Worm (Caenorhabditis elegans): ENCODE data around the gene K09F6.11.

DNA sequence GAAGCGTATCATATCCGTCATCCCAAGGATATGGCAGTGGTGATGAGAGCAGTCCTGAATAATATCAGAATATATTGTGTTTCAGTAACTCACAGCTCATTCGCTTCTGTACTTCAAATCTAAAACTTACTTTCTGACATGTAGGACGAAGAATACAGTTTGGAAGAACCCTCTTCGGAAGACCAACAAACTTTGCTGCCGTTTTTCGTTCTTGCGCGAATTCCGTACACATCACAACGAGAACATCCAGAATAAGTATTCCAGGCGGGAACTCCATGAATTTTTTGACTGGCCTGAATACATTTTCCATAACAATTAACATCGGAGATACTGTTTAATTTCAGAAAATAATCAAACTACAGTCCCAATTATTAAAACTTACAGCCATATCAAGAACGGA is 2.5 kb upstream of the K09F6.11 start, which contains the start of gene K09F6.15:
- TF ChIP-seq pes-1 (GFP tag; IDR thresholded peaks at IDR 0.05), result no peak
- no peak for TF ChIP-seq sea-1 (GFP tag; conservative IDR thresholded peaks at IDR 0.05)
- no peak for TF ChIP-seq ama-1 (optimal IDR thresholded peaks at IDR 0.05)
- no peak for TF ChIP-seq flt-1 (GFP tag; IDR thresholded peaks at IDR 0.05)
- no peak for TF ChIP-seq ceh-36 (tag; optimal IDR thresholded peaks at IDR 0.05)
- TF ChIP-seq tbx-37 (GFP tag; conservative IDR thresholded peaks at IDR 0.05), result no peak
- no peak for TF ChIP-seq hnd-1 (tag; optimal IDR thresholded peaks at IDR 0.05)
